Worm (Caenorhabditis elegans): ENCODE results near the gene K08D8.11.

- TF ChIP-seq ama-1 (optimal IDR thresholded peaks at IDR 0.05) = no peak
- no peak for TF ChIP-seq aly-2 (tag; optimal IDR thresholded peaks at IDR 0.05)
- no peak for TF ChIP-seq snpc-4 (tag; optimal IDR thresholded peaks at IDR 0.05)
- no peak for TF ChIP-seq skn-1 (tag; optimal IDR thresholded peaks at IDR 0.05)
- no peak for TF ChIP-seq nhr-11 (tag; optimal IDR thresholded peaks at IDR 0.05)
- no peak for TF ChIP-seq ceh-82 (tag; optimal IDR thresholded peaks at IDR 0.05)
- TF ChIP-seq jun-1 (tag; optimal IDR thresholded peaks at IDR 0.05) = no peak
- no peak for TF ChIP-seq sea-2 (GFP tag; optimal IDR thresholded peaks at IDR 0.05)
- no peak for TF ChIP-seq nhr-28 (tag; optimal IDR thresholded peaks at IDR 0.05)
- no peak for TF ChIP-seq R02D3.7 (tag; optimal IDR thresholded peaks at IDR 0.05)
- no peak for TF ChIP-seq hmg-11 (tag; optimal IDR thresholded peaks at IDR 0.05)
- TF ChIP-seq nhr-12 (tag; optimal IDR thresholded peaks at IDR 0.05) = no peak
- TF ChIP-seq elt-2 (tag; optimal IDR thresholded peaks at IDR 0.05) = peak; percentile 30
- TF ChIP-seq ztf-11 (tag; optimal IDR thresholded peaks at IDR 0.05) = no peak
Measured at ce11 chrIV:12892194-12892593, 2.9 kb upstream of the K08D8.11 start, which contains the start of gene K08D8.1.

All from whole organism, L3 larva.